Worm (Caenorhabditis elegans): ENCODE data around the gene F18E2.15.
A peak's percentile ranks its signal among the peaks of the same experiment; 100 is the strongest.

F18E2.15 gene

DNA sequence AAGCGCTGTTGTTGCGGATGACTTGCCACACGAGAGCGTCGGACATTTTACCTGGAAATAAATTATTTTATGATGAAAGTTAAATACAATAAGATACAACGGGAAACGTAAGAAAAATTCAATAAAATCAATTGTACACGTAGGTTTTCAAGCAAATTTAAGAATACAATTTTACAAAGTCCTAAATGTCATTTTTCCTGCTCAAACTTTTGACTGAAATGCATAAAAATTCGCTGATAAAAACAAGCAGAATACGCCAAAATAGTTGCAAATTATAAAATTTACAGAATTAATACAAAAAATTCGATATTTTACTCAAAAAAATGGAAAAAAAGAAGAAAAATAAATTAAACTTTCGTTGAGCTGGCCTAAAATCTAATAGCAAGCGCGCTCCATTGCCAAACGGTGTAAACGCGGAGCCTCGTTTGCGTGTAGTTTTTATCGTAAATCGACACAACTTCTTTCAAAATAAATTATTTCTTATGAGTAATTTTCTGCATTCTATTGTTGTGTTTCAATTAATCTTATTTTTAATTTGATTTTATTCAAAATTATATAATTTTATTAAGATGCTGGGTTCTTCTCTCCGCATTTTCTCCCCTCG, 32.6 kb downstream of the F18E2.15 start, which contains the start of the genes rpl-28 and mrpl-49 (continued):
- TF ChIP-seq dmd-9 (GFP tag; IDR thresholded peaks at IDR 0.05) (no peak), mxl-2 (GFP tag; conservative IDR thresholded peaks at IDR 0.05) (no peak), zag-1 (tag; optimal IDR thresholded peaks at IDR 0.05) (no peak), F44E2.7 (GFP tag; IDR thresholded peaks at IDR 0.05) (no peak), mxl-3 (GFP tag; optimal IDR thresholded peaks at IDR 0.05) (no peak), ces-1 (GFP tag; optimal IDR thresholded peaks at IDR 0.05) (no peak), F10B5.3 (tag; optimal IDR thresholded peaks at IDR 0.05) (no peak), tra-1 (GFP tag; IDR thresholded peaks at IDR 0.05) (no peak), daf-16 (GFP tag; optimal IDR thresholded peaks at IDR 0.05) (no peak), daf-16 (tag; optimal IDR thresholded peaks at IDR 0.05) (peak; percentile 57), ceh-20 (GFP tag; IDR thresholded peaks at IDR 0.05) (no peak)

DNA sequence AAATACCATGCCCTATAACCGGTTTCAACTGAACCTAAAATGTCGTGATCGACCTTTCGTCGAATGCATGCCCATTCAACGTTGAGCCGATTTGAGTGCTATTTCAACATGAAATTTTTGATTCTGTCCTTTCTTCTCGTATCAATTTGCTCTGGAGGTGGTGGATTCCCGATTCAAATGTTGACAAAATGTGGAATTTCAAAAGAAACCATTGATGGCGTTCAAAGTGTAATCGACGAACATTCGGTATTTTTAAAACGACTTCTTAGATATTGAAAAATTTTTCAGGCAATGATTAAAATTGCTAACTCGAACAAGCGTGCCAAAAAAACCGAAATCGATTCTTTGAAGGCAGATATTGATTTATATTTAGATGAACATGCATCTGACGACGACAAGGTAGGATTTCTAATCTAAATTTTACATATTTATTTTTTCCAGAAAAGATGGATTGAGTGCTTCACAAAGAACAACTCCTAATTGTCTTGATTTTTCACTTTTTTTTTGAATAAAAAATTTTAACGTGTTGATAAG, 33.6 kb downstream of the F18E2.15 start, which contains the start of gene R11D1.13:
R11D1.13 (plus strand) TSS at position 51 of the 534 bp plus-strand sequence.
- TF ChIP-seq gei-8 (GFP tag; optimal IDR thresholded peaks at IDR 0.05), result no peak
- no peak for TF ChIP-seq dmd-8 (GFP tag; IDR thresholded peaks at IDR 0.05)
- TF ChIP-seq Y48G9A.11 (GFP tag; IDR thresholded peaks at IDR 0.05), result peak; percentile 31; the same call in 1 of the 2 replicates
- no peak for TF ChIP-seq egl-27 (tag; optimal IDR thresholded peaks at IDR 0.05)
- TF ChIP-seq mep-1 (tag; optimal IDR thresholded peaks at IDR 0.05), result no peak
- TF ChIP-seq daf-16 (GFP tag; optimal IDR thresholded peaks at IDR 0.05), result no peak
- TF ChIP-seq daf-16 (tag; optimal IDR thresholded peaks at IDR 0.05), result no peak
- TF ChIP-seq nhr-102 (tag; optimal IDR thresholded peaks at IDR 0.05), result no peak
- 0 out of 2 replicates have a peak, but pooled peaks have one; percentile 46 for TF ChIP-seq daf-19 (GFP tag; conservative IDR thresholded peaks at IDR 0.05)
- TF ChIP-seq zip-2 (tag; optimal IDR thresholded peaks at IDR 0.05), result no peak
- no peak for TF ChIP-seq ZK337.2 (GFP tag; IDR thresholded peaks at IDR 0.05)
- no peak for TF ChIP-seq saeg-2 (GFP tag; IDR thresholded peaks at IDR 0.05)
- no peak for TF ChIP-seq skn-1 (tag; optimal IDR thresholded peaks at IDR 0.05)
- TF ChIP-seq vab-7 (GFP tag; IDR thresholded peaks at IDR 0.05), result no peak
- TF ChIP-seq dve-1 (tag; optimal IDR thresholded peaks at IDR 0.05; ENCODE audit: insufficient read depth), result no peak
- no peak for TF ChIP-seq nhr-237 (tag; optimal IDR thresholded peaks at IDR 0.05)
- TF ChIP-seq nhr-41 (GFP tag; IDR thresholded peaks at IDR 0.05), result no peak
- peak; percentile 36; the same call in 1 of the 2 replicates for TF ChIP-seq lin-38 (GFP tag; IDR thresholded peaks at IDR 0.05)
- no peak for TF ChIP-seq nhr-77 (tag; optimal IDR thresholded peaks at IDR 0.05)

DNA sequence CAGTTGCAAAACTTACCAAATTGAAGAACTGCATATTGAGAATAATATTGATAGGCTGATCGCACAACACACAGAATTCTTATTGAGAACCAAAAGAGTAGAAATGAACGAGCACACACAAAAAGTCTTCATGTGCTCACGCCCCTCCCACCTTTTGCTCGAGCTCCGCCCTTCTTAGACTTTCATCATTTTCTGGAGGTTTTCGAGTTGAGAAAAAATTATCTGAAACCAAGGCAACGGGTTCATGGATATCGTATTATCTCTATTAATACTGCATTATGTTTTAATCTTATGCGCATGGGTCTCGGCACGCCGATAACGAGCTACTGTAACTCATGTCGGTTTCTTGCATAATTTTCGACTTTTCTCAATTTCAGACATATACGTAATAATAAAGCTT, 34.9 kb downstream of the F18E2.15 start, which contains the start of gene R11D1.12:
R11D1.12 (minus strand) TSS at position 101 of the 400 bp plus-strand sequence.
- TF ChIP-seq aly-2 (tag; optimal IDR thresholded peaks at IDR 0.05), result no peak

DNA sequence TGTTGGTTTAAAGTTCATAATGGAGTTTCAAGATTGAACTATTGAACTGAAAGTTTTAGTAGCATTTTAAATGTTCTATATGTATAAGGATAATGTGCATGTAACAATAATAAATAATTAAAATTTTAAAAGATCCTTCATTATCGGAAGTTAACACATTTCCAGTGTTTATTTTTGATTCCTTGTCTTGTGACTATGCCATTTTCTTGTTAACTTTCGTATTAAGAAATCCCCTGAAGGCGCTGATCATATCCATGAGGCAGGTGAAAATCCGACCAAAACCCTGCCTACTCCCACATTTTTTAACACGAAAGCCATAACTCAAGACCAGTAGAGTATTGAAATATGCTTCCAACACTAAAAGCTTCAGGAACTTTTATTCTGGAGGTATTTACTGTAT, 41.1 kb downstream of the F18E2.15 start, which contains the start of gene R11D1.7:
R11D1.7 (plus strand) TSS at position 301 of the 400 bp plus-strand sequence.
- TF ChIP-seq F49E8.2 (tag; optimal IDR thresholded peaks at IDR 0.05; ENCODE audit: borderline replicate concordance), result no peak
- TF ChIP-seq nhr-28 (tag; optimal IDR thresholded peaks at IDR 0.05), result no peak
- TF ChIP-seq dmd-6 (GFP tag; IDR thresholded peaks at IDR 0.05), result no peak
- no peak for TF ChIP-seq ces-1 (GFP tag; optimal IDR thresholded peaks at IDR 0.05)
- no peak for TF ChIP-seq lin-39 (tag; optimal IDR thresholded peaks at IDR 0.05)
- no peak for TF ChIP-seq lim-7 (GFP tag; IDR thresholded peaks at IDR 0.05)
- TF ChIP-seq spr-3 (GFP tag; optimal IDR thresholded peaks at IDR 0.05), result no peak
- no peak for TF ChIP-seq nhr-11 (tag; optimal IDR thresholded peaks at IDR 0.05)
- no peak for TF ChIP-seq ceh-20 (GFP tag; IDR thresholded peaks at IDR 0.05)
- TF ChIP-seq zag-1 (tag; optimal IDR thresholded peaks at IDR 0.05), result no peak
- no peak for TF ChIP-seq jun-1 (tag; optimal IDR thresholded peaks at IDR 0.05)
- TF ChIP-seq ceh-82 (tag; optimal IDR thresholded peaks at IDR 0.05), result no peak
